Fruit fly (Drosophila melanogaster) whole organism, embryonic: ENCODE data around the gene CG9150.

Experiments
- Atf-2 ChIP-seq: fragments of 200-800 bp; sonication (Bioruptor generic); optimal IDR thresholded peaks from 2 replicates; lab custom pipeline; 2016; ENCODE audit warnings: missing biosample characterization, missing genetic modification characterization
- Awh ChIP-seq: fragments of 200-800 bp; sonication (Bioruptor generic); IDR thresholded peaks from 2 replicates; pipeline ENCODE4, ENCODE4 v1.3.6; 2022; ENCODE audit warnings: missing biosample characterization, missing genetic modification characterization
- Blimp-1 ChIP-seq: fragments of 200-800 bp; sonication (Bioruptor generic); optimal IDR thresholded peaks from 3 replicates; lab custom pipeline; 2018; ENCODE audit warnings: missing biosample characterization, missing genetic modification characterization, mild to moderate bottlenecking, moderate library complexity, missing genetic modification reagents
- CG10431 ChIP-seq: fragments of 200-800 bp; sonication (Bioruptor generic); optimal IDR thresholded peaks from 3 replicates; lab custom pipeline; 2018; ENCODE audit warnings: missing biosample characterization, mild to moderate bottlenecking, missing genetic modification characterization
- CG12071 ChIP-seq: fragments of 200-800 bp; sonication (Bioruptor generic); optimal IDR thresholded peaks from 3 replicates; lab custom pipeline; 2018; ENCODE audit warnings: missing biosample characterization, mild to moderate bottlenecking, missing genetic modification characterization
- CG14860 ChIP-seq: fragments of 200-800 bp; sonication (Bioruptor generic); IDR thresholded peaks from 3 replicates; pipeline ENCODE4 v1.3.6; 2022; ENCODE audit warnings: missing biosample characterization, missing genetic modification characterization; ENCODE audit not compliant: partially characterized antibody
- CG16863 ChIP-seq: fragments of 200-800 bp; sonication (Bioruptor generic); optimal IDR thresholded peaks from 3 replicates; lab custom pipeline; 2016; ENCODE audit warnings: missing biosample characterization, missing genetic modification characterization
- CG17186 ChIP-seq: fragments of 200-800 bp; sonication (Bioruptor generic); optimal IDR thresholded peaks from 3 replicates; lab custom pipeline; 2017; ENCODE audit warnings: missing biosample characterization, missing genetic modification reagents, missing genetic modification characterization
- CG18764 ChIP-seq: fragments of 200-800 bp; sonication (Bioruptor generic); optimal IDR thresholded peaks from 3 replicates; lab custom pipeline; 2016; ENCODE audit warnings: missing biosample characterization, missing genetic modification characterization
- CG2202 ChIP-seq: fragments of 200-800 bp; sonication (Bioruptor generic); optimal IDR thresholded peaks from 2 replicates; lab custom pipeline; 2018; ENCODE audit warnings: missing biosample characterization, mild to moderate bottlenecking, missing genetic modification characterization
- CG2875 ChIP-seq: fragments of 200-800 bp; sonication (Bioruptor generic); optimal IDR thresholded peaks from 2 replicates; lab custom pipeline; 2017; ENCODE audit warnings: missing biosample characterization, mild to moderate bottlenecking, missing genetic modification characterization, missing genetic modification reagents
- CG2889 ChIP-seq: fragments of 200-800 bp; sonication (Bioruptor generic); IDR thresholded peaks from 3 replicates; pipeline ENCODE4 v1.3.6; 2022; ENCODE audit warnings: missing biosample characterization, missing genetic modification characterization
- CG31388 ChIP-seq: fragments of 200-800 bp; sonication (Bioruptor generic); optimal IDR thresholded peaks from 2 replicates; lab custom pipeline; 2016; ENCODE audit warnings: missing biosample characterization, missing genetic modification characterization
- CG34422 ChIP-seq: fragments of 200-800 bp; sonication (Bioruptor generic); IDR thresholded peaks from 3 replicates; pipeline ENCODE4 v1.3.6; 2022; ENCODE audit warnings: missing biosample characterization, missing genetic modification characterization
- CG6254 ChIP-seq: fragments of 200-800 bp; sonication (Bioruptor generic); optimal IDR thresholded peaks from 3 replicates; lab custom pipeline; 2017; ENCODE audit warnings: mild to moderate bottlenecking, missing biosample characterization, missing genetic modification reagents, missing genetic modification characterization
- CG6765 ChIP-seq: fragments of 200-800 bp; sonication (Bioruptor generic); optimal IDR thresholded peaks from 3 replicates; lab custom pipeline; 2017; ENCODE audit warnings: missing biosample characterization, mild to moderate bottlenecking, missing genetic modification characterization
- CG7786 ChIP-seq: fragments of 200-800 bp; sonication (Bioruptor generic); optimal IDR thresholded peaks from 2 replicates; lab custom pipeline; 2016; ENCODE audit warnings: missing biosample characterization, missing genetic modification characterization
- D19A ChIP-seq: fragments of 200-800 bp; optimal IDR thresholded peaks from 3 replicates; lab custom pipeline; 2019; ENCODE audit warnings: missing biosample characterization, mild to moderate bottlenecking, missing genetic modification characterization, moderate library complexity
- Dad ChIP-seq: fragments of 200-800 bp; sonication (Bioruptor generic); optimal IDR thresholded peaks from 3 replicates; lab custom pipeline; 2016; ENCODE audit warnings: missing biosample characterization, missing genetic modification characterization
- Dbx ChIP-seq: fragments of 200-800 bp; sonication (Bioruptor generic); IDR thresholded peaks from 3 replicates; pipeline ENCODE4 v1.3.6; 2022; ENCODE audit warnings: missing biosample characterization, missing genetic modification characterization
- Dip3 ChIP-seq: fragments of 200-800 bp; sonication (Bioruptor generic); optimal IDR thresholded peaks from 3 replicates; lab custom pipeline; 2016; ENCODE audit warnings: missing biosample characterization, missing genetic modification characterization
- Fer3 ChIP-seq: fragments of 200-800 bp; sonication (Bioruptor generic); optimal IDR thresholded peaks from 2 replicates; lab custom pipeline; 2018; ENCODE audit warnings: missing biosample characterization, mild to moderate bottlenecking, missing genetic modification characterization, moderate library complexity
- HLHmδ ChIP-seq: fragments of 200-800 bp; sonication (Bioruptor generic); optimal IDR thresholded peaks from 2 replicates; lab custom pipeline; 2018; ENCODE audit warnings: missing biosample characterization, mild to moderate bottlenecking, missing genetic modification characterization, moderate library complexity
- Max ChIP-seq: fragments of 200-800 bp; sonication (Bioruptor generic); optimal IDR thresholded peaks from 2 replicates; lab custom pipeline; 2016; ENCODE audit warnings: missing biosample characterization, mild to moderate bottlenecking, missing genetic modification characterization
- Rx ChIP-seq: fragments of 200-800 bp; sonication (Bioruptor generic); IDR thresholded peaks from 2 replicates; pipeline ENCODE4 v1.3.6; 2022; ENCODE audit warnings: missing biosample characterization, missing genetic modification characterization
- amos ChIP-seq: fragments of 200-800 bp; sonication (Bioruptor generic); IDR thresholded peaks from 2 replicates; pipeline ENCODE4 v1.3.6; 2022; ENCODE audit warnings: missing biosample characterization, missing genetic modification characterization; ENCODE audit not compliant: partially characterized antibody
- bowl ChIP-seq: fragments of 200-800 bp; sonication (Bioruptor generic); IDR thresholded peaks from 2 replicates; pipeline ENCODE4 v1.3.6; 2022; ENCODE audit warnings: missing biosample characterization, missing genetic modification characterization
- bsh ChIP-seq, 2 experiments: fragments of 200-800 bp; sonication (Bioruptor generic); optimal IDR thresholded peaks; 2 replicates each; lab custom pipeline; 2017 to 2018; ENCODE audit warnings: mild to moderate bottlenecking in 2 of 2, missing biosample characterization in 2 of 2, missing genetic modification characterization in 2 of 2, moderate library complexity in 1 of 2
- cg ChIP-seq: fragments of 200-800 bp; sonication (Bioruptor generic); optimal IDR thresholded peaks from 3 replicates; lab custom pipeline; 2019; ENCODE audit warnings: missing biosample characterization, mild to moderate bottlenecking, missing genetic modification characterization, moderate library complexity
- ci ChIP-seq: fragments of 200-800 bp; sonication (Bioruptor generic); IDR thresholded peaks from 3 replicates; pipeline ENCODE4 v1.3.6; 2022; ENCODE audit warnings: missing biosample characterization, missing genetic modification characterization
- dysf ChIP-seq: fragments of 200-800 bp; sonication (Bioruptor generic); IDR thresholded peaks from 3 replicates; pipeline ENCODE4 v1.3.6; 2022; ENCODE audit warnings: missing biosample characterization, missing genetic modification characterization
- emc ChIP-seq: fragments of 200-800 bp; sonication (Bioruptor generic); optimal IDR thresholded peaks from 2 replicates; lab custom pipeline; 2016; ENCODE audit warnings: missing biosample characterization, missing genetic modification characterization
- eve ChIP-seq, 2 experiments: fragments of >200 bp; optimal IDR thresholded peaks; 2 replicates each; lab custom pipeline; 2017; ENCODE audit warnings: missing biosample characterization in 2 of 2, missing genetic modification characterization in 2 of 2
- exex ChIP-seq: fragments of 200-800 bp; sonication (Bioruptor generic); optimal IDR thresholded peaks from 4 replicates; lab custom pipeline; 2018; ENCODE audit warnings: missing biosample characterization, mild to moderate bottlenecking, missing genetic modification characterization, moderate library complexity
- gcm ChIP-seq: fragments of 200-800 bp; sonication (Bioruptor generic); optimal IDR thresholded peaks from 2 replicates; lab custom pipeline; 2019; ENCODE audit warnings: missing biosample characterization, mild to moderate bottlenecking, missing genetic modification characterization, moderate library complexity
- gem ChIP-seq: fragments of 200-800 bp; sonication (Bioruptor generic); optimal IDR thresholded peaks from 2 replicates; lab custom pipeline; 2019; ENCODE audit warnings: missing biosample characterization, mild to moderate bottlenecking, missing genetic modification characterization, moderate library complexity
- gsb-n ChIP-seq: fragments of 200-800 bp; sonication (Bioruptor generic); optimal IDR thresholded peaks from 3 replicates; lab custom pipeline; 2018; ENCODE audit warnings: missing biosample characterization, mild to moderate bottlenecking, missing genetic modification characterization
- kni ChIP-seq: fragments of 200-800 bp; sonication (Bioruptor generic); optimal IDR thresholded peaks from 3 replicates; lab custom pipeline; 2017; ENCODE audit warnings: mild to moderate bottlenecking, missing biosample characterization, missing genetic modification reagents, missing genetic modification characterization
- nerfin-2 ChIP-seq: fragments of 200-800 bp; sonication (Bioruptor generic); IDR thresholded peaks from 2 replicates; pipeline ENCODE4 v1.3.6; 2022; ENCODE audit warnings: missing biosample characterization, missing genetic modification characterization; ENCODE audit not compliant: partially characterized antibody
- oc ChIP-seq: fragments of 200-800 bp; sonication (Bioruptor generic); optimal IDR thresholded peaks from 2 replicates; lab custom pipeline; 2018; ENCODE audit warnings: missing biosample characterization, mild to moderate bottlenecking, missing genetic modification characterization, moderate library complexity
- pros ChIP-seq: fragments of 200-800 bp; sonication (Bioruptor generic); optimal IDR thresholded peaks from 3 replicates; lab custom pipeline; 2019; ENCODE audit warnings: missing biosample characterization, mild to moderate bottlenecking, missing genetic modification characterization, moderate library complexity
- pzg ChIP-seq: fragments of 200-800 bp; sonication (Bioruptor generic); optimal IDR thresholded peaks from 3 replicates; lab custom pipeline; 2018; ENCODE audit warnings: missing biosample characterization, mild to moderate bottlenecking, missing genetic modification characterization, moderate library complexity
- rib ChIP-seq: fragments of 200-800 bp; sonication (Bioruptor generic); IDR thresholded peaks from 2 replicates; pipeline ENCODE4 v1.3.6; 2022; ENCODE audit warnings: missing biosample characterization, missing genetic modification characterization
- sd ChIP-seq: fragments of 200-800 bp; sonication (Bioruptor generic); optimal IDR thresholded peaks from 3 replicates; lab custom pipeline; 2018; ENCODE audit warnings: missing biosample characterization, mild to moderate bottlenecking, missing genetic modification characterization, moderate library complexity
- seq ChIP-seq: fragments of 200-800 bp; sonication (Bioruptor generic); IDR thresholded peaks from 2 replicates; pipeline ENCODE4 v1.3.6; 2022; ENCODE audit warnings: missing biosample characterization, missing genetic modification characterization
- sqz ChIP-seq: fragments of 200-800 bp; sonication (Bioruptor generic); optimal IDR thresholded peaks from 3 replicates; lab custom pipeline; 2018; ENCODE audit warnings: missing biosample characterization, mild to moderate bottlenecking, missing genetic modification characterization
- sr ChIP-seq: fragments of 200-800 bp; sonication (Bioruptor generic); IDR thresholded peaks from 3 replicates; pipeline ENCODE4 v1.3.6; 2022; ENCODE audit warnings: missing biosample characterization, missing genetic modification characterization
- tgo ChIP-seq: fragments of 200-800 bp; sonication (Bioruptor generic); IDR thresholded peaks from 3 replicates; pipeline ENCODE4 v1.3.6; 2022; ENCODE audit warnings: missing biosample characterization, missing genetic modification characterization
- trem ChIP-seq: fragments of 200-800 bp; optimal IDR thresholded peaks from 3 replicates; lab custom pipeline; 2019; ENCODE audit warnings: missing biosample characterization, mild to moderate bottlenecking, missing genetic modification characterization, moderate library complexity
- tup ChIP-seq: fragments of 200-800 bp; sonication (Bioruptor generic); optimal IDR thresholded peaks from 2 replicates; lab custom pipeline; 2016; ENCODE audit warnings: missing biosample characterization, mild to moderate bottlenecking, missing genetic modification characterization, moderate library complexity
- z ChIP-seq: fragments of 200-800 bp; sonication (Bioruptor generic); IDR thresholded peaks from 3 replicates; pipeline ENCODE4 v1.3.6; 2022; ENCODE audit warnings: missing biosample characterization, missing genetic modification characterization

The CG9150 gene

dm6 chr2L:6074314-6074713, 5.9 kb upstream of the CG9150 start (continued):
- TF ChIP-seq exex (no peak), Awh (GFP tag; lab: Robert Waterston, UW) (no peak), tgo (GFP tag; lab: Robert Waterston, UW) (no peak), Fer3 (tag; lab: Kevin White, UChicago) (no peak), eve (GFP tag; optimal IDR thresholded peaks at IDR 0.05; lab: Kevin White, UChicago) (no peak), HLHmδ (peak; percentile 20), CG2875 (GFP tag; lab: Kevin White, UChicago) (no peak), tup (GFP tag; lab: Kevin White, UChicago) (no peak), kni (GFP tag; lab: Kevin White, UChicago) (peak; percentile 52), CG31388 (no peak), pros (peak; percentile 28), CG34422 (GFP tag; lab: Robert Waterston, UW) (0 out of 3 replicates have a peak, but pooled peaks have one; percentile 20), Rx (GFP tag; lab: Robert Waterston, UW) (no peak), CG2202 (tag; lab: Kevin White, UChicago) (no peak), Blimp-1 (GFP tag; lab: Kevin White, UChicago) (peak; percentile 92), CG18764 (GFP tag; lab: Kevin White, UChicago) (no peak), sr (GFP tag; lab: Robert Waterston, UW) (no peak), Dbx (GFP tag; lab: Robert Waterston, UW) (no peak), CG6765 (GFP tag; lab: Kevin White, UChicago) (no peak), CG12071 (GFP tag; lab: Kevin White, UChicago) (no peak), CG7786 (GFP tag; lab: Kevin White, UChicago) (no peak), bsh (GFP tag; optimal IDR thresholded peaks at IDR 0.05; lab: Kevin White, UChicago) (no peak), z (GFP tag; lab: Robert Waterston, UW) (peak; percentile 79), seq (GFP tag; lab: Robert Waterston, UW) (peak; percentile 35; the same call in 1 of the 2 replicates), oc (tag; lab: Kevin White, UChicago) (no peak), gcm (GFP tag; lab: Kevin White, UChicago) (no peak), nerfin-2 (no peak), Atf-2 (GFP tag; lab: Kevin White, UChicago) (no peak), rib (GFP tag; lab: Robert Waterston, UW) (0 out of 2 replicates have a peak, but pooled peaks have one; percentile 43), CG6254 (GFP tag; lab: Kevin White, UChicago) (no peak), CG10431 (peak; percentile 13), amos (GFP tag; lab: Robert Waterston, UW) (no peak), trem (tag; lab: Kevin White, UChicago) (no peak), gsb-n (no peak), CG17186 (GFP tag; lab: Kevin White, UChicago) (no peak), dysf (GFP tag; lab: Robert Waterston, UW) (no peak), Dip3 (no peak), cg (GFP tag; lab: Kevin White, UChicago) (peak; percentile 2), bowl (GFP tag; lab: Robert Waterston, UW) (0 out of 2 replicates have a peak, but pooled peaks have one; percentile 27), CG16863 (no peak), sqz (GFP tag; lab: Kevin White, UChicago) (peak; percentile 72), D19A (tag; lab: Kevin White, UChicago) (no peak), Dad (GFP tag; lab: Kevin White, UChicago) (no peak), CG2889 (GFP tag; lab: Robert Waterston, UW) (0 out of 3 replicates have a peak, but pooled peaks have one; percentile 19), sd (tag; lab: Kevin White, UChicago) (no peak), CG14860 (GFP tag; lab: Robert Waterston, UW) (no peak), Max (no peak), ci (GFP tag; lab: Robert Waterston, UW) (peak; percentile 68), gem (tag; lab: Kevin White, UChicago) (no peak), pzg (GFP tag; lab: Kevin White, UChicago) (no peak), emc (GFP tag; lab: Kevin White, UChicago) (no peak)
